Fruit fly (Drosophila melanogaster) whole organism, pupa: ENCODE data around the gene Frq2.

ENCODE experiments used
- EcR ChIP-seq: fragments of 200-800 bp; sonication (Bioruptor generic); optimal IDR thresholded peaks from 3 replicates; lab custom pipeline; 2019; ENCODE audit warnings: missing biosample characterization, missing genetic modification characterization, mild to moderate bottlenecking, moderate library complexity, missing genetic modification reagents
- Pif1A ChIP-seq: fragments of 200-800 bp; sonication (Bioruptor generic); optimal IDR thresholded peaks from 3 replicates; lab custom pipeline; 2016; ENCODE audit warnings: missing biosample characterization, missing genetic modification characterization

Frq2 gene

dm6 chrX:18253773-18254172 lies 76.4 kb downstream of the Frq2 start:
- TF ChIP-seq Pif1A (GFP tag; lab: Kevin White, UChicago): no peak
- peak; percentile 52 for TF ChIP-seq EcR (GFP tag; lab: Kevin White, UChicago)
